Worm (Caenorhabditis elegans) whole organism, L1 larva: Measurements from ENCODE around the gene pals-17.
"Not testable (repeated sequence)": the region's sequence is repeated elsewhere in the genome, so short reads cannot be mapped to it uniquely, and the experiment has no call there.

ENCODE experiments used
- C16A3.4 ChIP-seq: fragments of 150-350 bp; optimal IDR thresholded peaks from 2 replicates; lab custom pipeline; 2014; ENCODE audit warnings: missing biosample characterization, missing genetic modification characterization
- aha-1 ChIP-seq: fragments of 150-350 bp; optimal IDR thresholded peaks from 2 replicates; lab custom pipeline; 2014; ENCODE audit warnings: missing biosample characterization, missing genetic modification characterization
- aly-2 ChIP-seq: fragments of 150-350 bp; optimal IDR thresholded peaks from 2 replicates; lab custom pipeline; 2014; ENCODE audit warnings: missing biosample characterization, missing genetic modification characterization
- ama-1 ChIP-seq: fragments of 150-350 bp; optimal IDR thresholded peaks from 2 replicates; lab custom pipeline; 2014
- ceh-63 ChIP-seq: fragments of 200-800 bp; sonication (Bioruptor generic); optimal IDR thresholded peaks from 2 replicates; lab custom pipeline; 2018; ENCODE audit warnings: mild to moderate bottlenecking, missing genetic modification characterization, missing compliant biosample characterization
- ceh-90 ChIP-seq: sonication (generic microtip); optimal IDR thresholded peaks from 2 replicates; lab custom pipeline; 2016; ENCODE audit warnings: missing genetic modification characterization, missing compliant biosample characterization
- ces-1 ChIP-seq: fragments of 150-350 bp; optimal IDR thresholded peaks from 2 replicates; lab custom pipeline; 2014; ENCODE audit warnings: missing biosample characterization, missing genetic modification reagents, missing genetic modification characterization
- dsc-1 ChIP-seq: sonication (generic microtip); optimal IDR thresholded peaks from 2 replicates; lab custom pipeline; 2016; ENCODE audit warnings: mild to moderate bottlenecking, missing genetic modification characterization, missing compliant biosample characterization
- efl-1 ChIP-seq, 4 experiments: fragments of 150-350 bp; optimal IDR thresholded peaks in 3 of 4; peaks in 1 of 4; 1 replicate in 1 of 4; 2 replicates in 3 of 4; lab custom pipeline; 2014; ENCODE audit warnings: missing biosample characterization in 2 of 4, missing genetic modification characterization in 2 of 4, missing genetic modification reagents in 2 of 4
- egl-13 ChIP-seq: sonication (generic microtip); optimal IDR thresholded peaks from 2 replicates; lab custom pipeline; 2016; ENCODE audit warnings: missing genotype, missing genetic modification reagents, missing genetic modification characterization, missing compliant biosample characterization
- ets-5 ChIP-seq: fragments of 200-800 bp; sonication (Bioruptor generic); IDR thresholded peaks from 2 replicates; pipeline ENCODE4 v1.3.6; 2022; ENCODE audit warnings: missing genetic modification characterization, missing compliant biosample characterization
- fkh-4 ChIP-seq: sonication (generic microtip); optimal IDR thresholded peaks from 2 replicates; lab custom pipeline; 2016; ENCODE audit warnings: missing compliant biosample characterization, missing genetic modification characterization, borderline replicate concordance
- fkh-8 ChIP-seq: sonication (generic microtip); optimal IDR thresholded peaks from 2 replicates; lab custom pipeline; 2016; ENCODE audit warnings: mild to moderate bottlenecking, missing genetic modification characterization, missing compliant biosample characterization
- grh-1 ChIP-seq: fragments of 200-800 bp; sonication (Bioruptor generic); IDR thresholded peaks from 2 replicates; pipeline ENCODE4 v1.3.6; 2022; ENCODE audit warnings: missing genetic modification reagents, missing genetic modification characterization, missing compliant biosample characterization
- irx-1 ChIP-seq: sonication (generic microtip); optimal IDR thresholded peaks from 2 replicates; lab custom pipeline; 2016; ENCODE audit warnings: missing genetic modification characterization, missing compliant biosample characterization
- isw-1 ChIP-seq: fragments of 200-800 bp; sonication (Bioruptor generic); IDR thresholded peaks from 2 replicates; pipeline ENCODE4 v1.3.6; 2022; ENCODE audit warnings: missing genetic modification characterization, missing compliant biosample characterization
- jun-1 ChIP-seq: fragments of 150-350 bp; optimal IDR thresholded peaks from 2 replicates; lab custom pipeline; 2014; ENCODE audit warnings: missing biosample characterization, missing genetic modification reagents, missing genetic modification characterization
- lin-13 ChIP-seq: fragments of 150-350 bp; optimal IDR thresholded peaks from 2 replicates; lab custom pipeline; 2014; ENCODE audit warnings: missing biosample characterization, missing genetic modification reagents, missing genetic modification characterization
- lin-15B ChIP-seq: fragments of 150-350 bp; sonication (generic microtip); optimal IDR thresholded peaks from 3 replicates; lab custom pipeline; 2014; ENCODE audit warnings: missing biosample characterization, missing genetic modification characterization
- lin-35 ChIP-seq, 2 experiments: fragments of 150-350 bp; optimal IDR thresholded peaks; 2 replicates each; lab custom pipeline; 2014; ENCODE audit warnings: missing biosample characterization in 2 of 2, missing genetic modification characterization in 2 of 2, missing genetic modification reagents in 2 of 2
- lir-3 ChIP-seq: sonication (generic microtip); optimal IDR thresholded peaks from 2 replicates; lab custom pipeline; 2016; ENCODE audit warnings: mild to moderate bottlenecking, missing genetic modification characterization, moderate library complexity, missing compliant biosample characterization; ENCODE audit not compliant: poor library complexity
- lsy-2 ChIP-seq, 2 experiments: fragments of 150-350 bp; optimal IDR thresholded peaks; 2 replicates each; lab custom pipeline; 2014; ENCODE audit warnings: missing biosample characterization in 2 of 2, missing genetic modification characterization in 2 of 2
- mab-9 ChIP-seq: fragments of 200-800 bp; sonication (Bioruptor generic); IDR thresholded peaks from 2 replicates; pipeline ENCODE4 v1.3.6; 2022; ENCODE audit warnings: missing genetic modification reagents, missing genetic modification characterization, missing compliant biosample characterization
- mdl-1 ChIP-seq, 2 experiments: fragments of 150-350 bp; optimal IDR thresholded peaks; 2 replicates each; lab custom pipeline; 2014 to 2017; ENCODE audit warnings: missing biosample characterization in 2 of 2, missing genetic modification characterization in 2 of 2, inconsistent platforms in 1 of 2
- mef-2 ChIP-seq: fragments of 150-350 bp; optimal IDR thresholded peaks from 2 replicates; lab custom pipeline; 2014; ENCODE audit warnings: missing biosample characterization, missing genetic modification characterization
- mep-1 ChIP-seq: fragments of 150-350 bp; optimal IDR thresholded peaks from 2 replicates; lab custom pipeline; 2014; ENCODE audit warnings: missing biosample characterization, missing genetic modification characterization
- nhr-11 ChIP-seq: fragments of 150-350 bp; optimal IDR thresholded peaks from 2 replicates; lab custom pipeline; 2014; ENCODE audit warnings: missing biosample characterization, missing genetic modification characterization
- nhr-19 ChIP-seq: fragments of 200-800 bp; sonication (Bioruptor generic); conservative IDR thresholded peaks from 2 replicates; pipeline ENCODE4 v1.3.6; 2022; ENCODE audit warnings: missing genetic modification characterization, missing compliant biosample characterization
- nhr-20 ChIP-seq: sonication (generic microtip); optimal IDR thresholded peaks from 2 replicates; lab custom pipeline; 2016; ENCODE audit warnings: mild to moderate bottlenecking, missing genetic modification characterization, missing compliant biosample characterization
- nhr-76 ChIP-seq: sonication (generic microtip); optimal IDR thresholded peaks from 2 replicates; lab custom pipeline; 2017; ENCODE audit warnings: missing biosample characterization, missing genetic modification characterization
- nhr-85 ChIP-seq: sonication (generic microtip); peaks from one replicate; lab custom pipeline; 2016; ENCODE audit warnings: missing genetic modification characterization, inconsistent platforms, missing compliant biosample characterization
- nhr-90 ChIP-seq: sonication (generic microtip); optimal IDR thresholded peaks from 2 replicates; lab custom pipeline; 2016; ENCODE audit warnings: mild to moderate bottlenecking, missing genetic modification characterization, missing compliant biosample characterization; ENCODE audit not compliant: poor library complexity
- pag-3 ChIP-seq: sonication (generic microtip); optimal IDR thresholded peaks from 2 replicates; lab custom pipeline; 2017; ENCODE audit warnings: missing genetic modification characterization, mild to moderate bottlenecking, missing compliant biosample characterization, antibody characterized with exemption, borderline replicate concordance; ENCODE audit not compliant: insufficient read depth
- pqm-1 ChIP-seq: sonication (generic microtip); optimal IDR thresholded peaks from 3 replicates; lab custom pipeline; 2017; ENCODE audit warnings: missing biosample characterization, missing genetic modification characterization
- rnt-1 ChIP-seq: sonication (generic microtip); optimal IDR thresholded peaks from 2 replicates; lab custom pipeline; 2016; ENCODE audit warnings: mild to moderate bottlenecking, missing genetic modification characterization, moderate library complexity, missing compliant biosample characterization
- snu-23 ChIP-seq: sonication (generic microtip); optimal IDR thresholded peaks from 2 replicates; lab custom pipeline; 2016; ENCODE audit warnings: missing genetic modification characterization, missing compliant biosample characterization
- sptf-1 ChIP-seq: fragments of 150-350 bp; optimal IDR thresholded peaks from 2 replicates; lab custom pipeline; 2014; ENCODE audit warnings: missing biosample characterization, missing genetic modification characterization
- unc-130 ChIP-seq: fragments of 150-350 bp; optimal IDR thresholded peaks from 2 replicates; lab custom pipeline; 2017; ENCODE audit warnings: missing biosample characterization, missing genetic modification characterization, inconsistent platforms
- unc-30 ChIP-seq: sonication (generic microtip); optimal IDR thresholded peaks from 2 replicates; lab custom pipeline; 2017; ENCODE audit warnings: missing biosample characterization, missing genetic modification characterization
- unc-62 ChIP-seq: fragments of 150-350 bp; optimal IDR thresholded peaks from 2 replicates; lab custom pipeline; 2014; ENCODE audit warnings: missing biosample characterization, missing genetic modification reagents, missing genetic modification characterization
- unc-98 ChIP-seq: fragments of 200-800 bp; sonication (Bioruptor generic); IDR thresholded peaks from 2 replicates; pipeline ENCODE4 v1.3.6; 2022; ENCODE audit warnings: missing genetic modification characterization, missing compliant biosample characterization
- zag-1 ChIP-seq: fragments of 150-350 bp; optimal IDR thresholded peaks from 2 replicates; lab custom pipeline; 2014; ENCODE audit warnings: missing biosample characterization, missing genetic modification characterization
- zip-4 ChIP-seq: fragments of 200-800 bp; sonication (Bioruptor generic); optimal IDR thresholded peaks from 2 replicates; lab custom pipeline; 2018; ENCODE audit warnings: mild to moderate bottlenecking, missing genetic modification characterization, moderate library complexity, missing compliant biosample characterization
- ztf-11 ChIP-seq, 2 experiments: sonication (generic microtip); optimal IDR thresholded peaks; 2 replicates each; lab custom pipeline; 2016 to 2017; ENCODE audit warnings: missing genetic modification characterization in 2 of 2, missing biosample characterization in 1 of 2, missing compliant biosample characterization in 1 of 2

pals-17 gene

ce11 chrIII:1424305-1424704, 32.7 kb upstream of the pals-17 start (continued):
- TF ChIP-seq lin-35 (GFP tag; optimal IDR thresholded peaks at IDR 0.05; lab: Kevin White, UChicago) (peak; percentile 59 to 74), efl-1 (optimal IDR thresholded peaks at IDR 0.05; lab: Kevin White, UChicago) (peak; percentile 48 to 63), efl-1 (GFP tag; optimal IDR thresholded peaks at IDR 0.05 in 1 of 2; lab: Kevin White, UChicago) (peak; percentile 72 to 95), irx-1 (tag; lab: Kevin White, UChicago) (peak; percentile 75)
- TF ChIP-seq, all 84 proteins: peak for 46

DNA sequence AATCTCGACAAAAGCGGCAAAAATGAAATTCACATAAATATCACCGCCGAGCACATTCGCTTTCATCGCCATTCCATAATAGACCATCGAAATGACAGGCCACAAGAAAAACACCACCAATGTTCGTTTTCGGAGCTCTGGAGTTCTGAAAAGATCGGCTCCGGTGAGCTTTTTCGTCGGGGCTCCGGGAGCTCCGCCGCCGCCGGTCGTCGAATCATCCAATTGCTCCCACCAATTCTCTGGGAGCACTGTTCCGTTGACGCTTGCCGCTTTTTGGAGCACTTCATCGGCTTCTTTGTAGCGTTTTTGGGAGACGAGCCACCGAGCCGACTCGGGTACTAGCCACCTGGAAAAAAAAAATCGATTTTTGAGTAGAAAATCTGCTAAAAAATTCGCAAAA, 29.8 kb upstream of the pals-17 start:
- TF ChIP-seq nhr-11 (tag; lab: Kevin White, UChicago) (no peak), zag-1 (no peak), unc-98 (no peak), nhr-19 (GFP tag; lab: Robert Waterston, UW) (no peak), nhr-20 (tag; lab: Kevin White, UChicago) (no peak), grh-1 (GFP tag; lab: Robert Waterston, UW) (no peak), ceh-90 (tag; lab: Kevin White, UChicago) (no peak), nhr-85 (tag; lab: Kevin White, UChicago) (no peak), snu-23 (GFP tag; lab: Kevin White, UChicago) (no peak), unc-62 (GFP tag; lab: Kevin White, UChicago) (no peak), lir-3 (tag; lab: Kevin White, UChicago) (no peak), fkh-8 (tag; lab: Kevin White, UChicago) (no peak), fkh-4 (tag; lab: Kevin White, UChicago) (no peak), ets-5 (GFP tag; lab: Robert Waterston, UW) (no peak), ztf-11 (tag; optimal IDR thresholded peaks at IDR 0.05; lab: Kevin White, UChicago) (no peak), sptf-1 (tag; lab: Kevin White, UChicago) (no peak)

ce11 chrIII:1420357-1420814, 28.7 kb upstream of the pals-17 start:
- TF ChIP-seq efl-1 (optimal IDR thresholded peaks at IDR 0.05; lab: Kevin White, UChicago) = peak in 1 of 2 experiments; percentile 12
- not testable (repeated sequence) for TF ChIP-seq efl-1 (GFP tag; optimal IDR thresholded peaks at IDR 0.05 in 1 of 2; lab: Kevin White, UChicago)

DNA sequence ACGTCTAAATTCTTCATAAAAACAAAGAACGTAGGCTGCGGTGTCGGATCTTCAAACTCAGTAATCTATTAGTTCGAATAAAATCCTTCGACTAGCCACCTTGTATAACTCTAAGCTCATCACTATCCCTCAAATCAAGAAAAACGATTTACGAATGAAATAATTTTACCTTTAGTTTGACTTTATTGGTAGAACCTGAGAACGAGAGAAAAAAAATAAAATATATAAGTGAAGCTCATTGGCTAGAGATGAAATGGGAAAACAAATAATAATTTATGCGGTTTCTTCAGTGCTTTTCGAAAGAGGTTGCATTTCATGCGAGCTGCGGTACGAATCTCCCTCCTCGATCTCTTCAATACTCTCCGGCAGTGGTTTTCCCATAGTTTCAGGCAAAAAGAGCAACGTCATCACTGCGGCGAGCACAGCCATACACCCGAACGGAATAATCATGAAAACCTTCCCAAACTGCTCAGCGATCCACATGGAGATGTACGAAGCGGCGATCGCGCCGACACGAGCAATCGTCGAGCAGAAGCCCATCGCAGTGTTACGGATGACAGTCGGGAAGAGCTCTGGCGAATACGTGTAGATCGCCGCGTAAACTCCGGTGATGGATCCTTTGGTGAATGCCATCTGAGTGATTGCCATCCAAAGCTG, 28.2 kb upstream of the pals-17 start:
- TF ChIP-seq nhr-76 (tag; lab: Kevin White, UChicago) = no peak
- peak; percentile 48; the same call in 1 of the 2 replicates for TF ChIP-seq grh-1 (GFP tag; lab: Robert Waterston, UW)
- TF ChIP-seq unc-30 (tag; lab: Kevin White, UChicago) = no peak
- no peak for TF ChIP-seq unc-130
- TF ChIP-seq lin-35 (GFP tag; optimal IDR thresholded peaks at IDR 0.05; lab: Kevin White, UChicago) = peak in 1 of 2 experiments; percentile 20
- TF ChIP-seq pqm-1 (tag; lab: Kevin White, UChicago) = no peak
- no peak for TF ChIP-seq mep-1 (tag; lab: Kevin White, UChicago)
- TF ChIP-seq snu-23 (GFP tag; lab: Kevin White, UChicago) = peak; percentile 66
- TF ChIP-seq rnt-1 = peak; percentile 35
- peak; percentile 91 for TF ChIP-seq aly-2 (tag; lab: Kevin White, UChicago)
- no peak for TF ChIP-seq fkh-4 (tag; lab: Kevin White, UChicago)
- no peak for TF ChIP-seq ets-5 (GFP tag; lab: Robert Waterston, UW)
- peak; percentile 39 for TF ChIP-seq C16A3.4 (tag; lab: Kevin White, UChicago)
- TF ChIP-seq isw-1 (GFP tag; lab: Robert Waterston, UW) = no peak
- TF ChIP-seq zip-4 (GFP tag; lab: Kevin White, UChicago) = peak; percentile 33
- no peak for TF ChIP-seq aha-1 (tag; lab: Kevin White, UChicago)
- peak; percentile 53 to 68 for TF ChIP-seq lsy-2 (tag; optimal IDR thresholded peaks at IDR 0.05; lab: Kevin White, UChicago)
- no peak for TF ChIP-seq sptf-1 (tag; lab: Kevin White, UChicago)
- no peak for TF ChIP-seq ces-1 (GFP tag; lab: Kevin White, UChicago)
- TF ChIP-seq nhr-90 (tag; lab: Kevin White, UChicago) = peak; percentile 86
- TF ChIP-seq pag-3 (tag; lab: Kevin White, UChicago) = no peak
- TF ChIP-seq mab-9 = peak; percentile 70
- peak; percentile 68 for TF ChIP-seq nhr-85 (tag; lab: Kevin White, UChicago)
- no peak for TF ChIP-seq jun-1 (tag; lab: Kevin White, UChicago)
- no peak for TF ChIP-seq unc-62 (GFP tag; lab: Kevin White, UChicago)
- TF ChIP-seq ama-1 (lab: Kevin White, UChicago) = peak; percentile 84
- TF ChIP-seq dsc-1 (tag; lab: Kevin White, UChicago) = peak; percentile 23
- no peak for TF ChIP-seq mdl-1 (tag; optimal IDR thresholded peaks at IDR 0.05; lab: Kevin White, UChicago)
- TF ChIP-seq ceh-63 (GFP tag; lab: Kevin White, UChicago) = no peak
- TF ChIP-seq lin-15B = no peak
- peak; percentile 31 for TF ChIP-seq lin-13 (GFP tag; lab: Kevin White, UChicago)
- TF ChIP-seq egl-13 = no peak
- TF ChIP-seq mef-2 (tag; lab: Kevin White, UChicago) = no peak
- peak; percentile 35 for TF ChIP-seq nhr-11 (tag; lab: Kevin White, UChicago)
